Fruit fly (Drosophila melanogaster) whole organism: ENCODE data around the gene Trpgamma.

Experiments used
- CG8478 ChIP-seq: fragments of >200 bp; optimal IDR thresholded peaks from 2 replicates; lab custom pipeline; 2018; ENCODE audit warnings: inconsistent platforms
- Dll ChIP-seq: fragments of >200 bp; optimal IDR thresholded peaks from 2 replicates; lab custom pipeline; 2017
- EcR ChIP-seq, 2 experiments: fragments of >200 bp; optimal IDR thresholded peaks; 2 replicates each; lab custom pipeline; 2017; ENCODE audit warnings: missing biosample characterization in 2 of 2, missing genetic modification characterization in 2 of 2, missing genetic modification reagents in 2 of 2
- pan ChIP-seq: fragments of >200 bp; optimal IDR thresholded peaks from 2 replicates; lab custom pipeline; 2017
- psq ChIP-seq: fragments of >200 bp; optimal IDR thresholded peaks from 2 replicates; lab custom pipeline; 2017
- usp ChIP-seq: fragments of >200 bp; optimal IDR thresholded peaks from 2 replicates; lab custom pipeline; 2017; ENCODE audit warnings: missing biosample characterization, missing genetic modification characterization, mixed read lengths

The Trpgamma gene

DNA sequence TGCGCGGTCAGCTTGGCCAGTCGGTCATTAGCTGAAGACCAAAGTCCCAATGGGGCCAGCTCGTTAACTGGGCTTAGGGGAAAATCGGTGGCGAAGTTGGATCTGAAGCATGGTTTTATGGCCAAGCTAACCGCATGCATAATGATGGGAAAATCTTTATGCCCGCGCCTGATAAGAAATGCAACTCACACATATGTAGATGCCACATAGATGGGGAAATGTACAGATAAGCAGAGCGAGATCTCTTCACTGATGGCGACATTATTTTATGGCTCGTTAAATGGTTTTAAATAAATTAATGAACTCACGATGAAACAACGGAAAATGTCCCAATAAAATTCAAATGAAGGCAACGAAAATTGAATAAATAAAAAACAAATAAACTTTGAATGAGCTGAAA is 35.4 kb upstream of the Trpgamma start:
- no peak for TF ChIP-seq Dll
- TF ChIP-seq usp (GFP tag; lab: Kevin White, UChicago): no peak
- TF ChIP-seq psq (lab: Kevin White, UChicago): no peak

DNA sequence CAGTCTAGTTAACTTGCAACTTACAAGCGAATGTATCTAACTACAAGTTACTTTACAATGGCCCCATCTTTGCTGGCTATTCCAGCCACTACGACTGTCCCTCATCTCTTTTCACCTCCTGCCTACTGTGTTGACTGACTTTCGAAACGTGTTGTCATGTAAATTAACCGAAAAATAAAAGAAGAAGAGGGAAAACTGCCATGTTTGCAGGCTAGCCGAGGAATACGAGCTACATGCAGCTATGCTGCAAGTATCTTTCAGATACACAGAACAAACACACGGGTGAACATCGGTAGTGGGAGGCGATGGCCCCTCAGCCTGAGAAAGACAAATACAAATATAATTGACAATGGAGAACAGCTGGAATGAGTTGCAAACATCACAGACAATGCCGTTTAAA is 34.2 kb upstream of the Trpgamma start:
- TF ChIP-seq EcR (GFP tag; optimal IDR thresholded peaks at IDR 0.05; lab: Kevin White, UChicago) (no peak), usp (GFP tag; lab: Kevin White, UChicago) (no peak), psq (lab: Kevin White, UChicago) (no peak), pan (no peak), CG8478 (lab: Kevin White, UChicago) (no peak), Dll (no peak)

DNA sequence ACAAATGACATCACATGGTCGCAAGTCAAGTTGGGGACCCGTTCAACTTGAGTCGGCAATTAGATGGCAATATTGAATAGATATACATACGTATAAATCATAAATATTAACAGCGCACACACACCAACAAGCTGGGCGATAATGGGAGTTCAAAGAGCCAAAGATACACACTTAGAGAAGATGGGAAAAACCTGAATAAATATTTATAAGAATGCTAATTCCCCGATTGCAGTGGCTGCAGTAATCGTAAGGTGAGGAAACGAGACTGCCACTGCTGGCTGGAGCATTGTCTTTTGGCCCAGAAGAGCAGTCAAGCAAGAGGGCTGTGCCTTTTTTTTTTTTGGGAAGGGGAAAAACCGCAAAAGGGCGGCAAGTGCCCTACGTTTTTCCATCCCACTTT is 33.7 kb upstream of the Trpgamma start:
- TF ChIP-seq CG8478 (lab: Kevin White, UChicago) (no peak), Dll (no peak), usp (GFP tag; lab: Kevin White, UChicago) (no peak), EcR (GFP tag; optimal IDR thresholded peaks at IDR 0.05; lab: Kevin White, UChicago) (no peak), pan (no peak), psq (lab: Kevin White, UChicago) (no peak)

DNA sequence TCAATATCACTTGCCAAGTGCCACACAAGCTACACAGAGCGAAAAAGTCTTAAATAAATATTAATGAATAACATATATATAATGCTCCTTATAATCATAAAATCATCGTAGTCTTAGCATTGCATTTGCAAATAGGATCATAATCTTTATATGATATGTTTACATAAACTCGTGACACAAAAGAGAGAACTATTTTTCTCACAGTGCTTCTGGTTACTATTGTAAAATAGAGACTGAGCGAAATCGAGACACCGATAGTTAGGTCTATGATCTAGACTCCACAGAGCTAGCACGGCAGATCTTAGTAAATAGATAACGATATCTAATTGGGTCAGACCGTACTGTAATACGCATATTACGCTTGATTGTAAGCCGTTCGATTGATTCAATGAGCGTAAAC is 33.2 kb upstream of the Trpgamma start:
- TF ChIP-seq pan (no peak), usp (GFP tag; lab: Kevin White, UChicago) (no peak), CG8478 (lab: Kevin White, UChicago) (no peak), EcR (GFP tag; optimal IDR thresholded peaks at IDR 0.05; lab: Kevin White, UChicago) (no peak), Dll (no peak), psq (lab: Kevin White, UChicago) (no peak)

DNA sequence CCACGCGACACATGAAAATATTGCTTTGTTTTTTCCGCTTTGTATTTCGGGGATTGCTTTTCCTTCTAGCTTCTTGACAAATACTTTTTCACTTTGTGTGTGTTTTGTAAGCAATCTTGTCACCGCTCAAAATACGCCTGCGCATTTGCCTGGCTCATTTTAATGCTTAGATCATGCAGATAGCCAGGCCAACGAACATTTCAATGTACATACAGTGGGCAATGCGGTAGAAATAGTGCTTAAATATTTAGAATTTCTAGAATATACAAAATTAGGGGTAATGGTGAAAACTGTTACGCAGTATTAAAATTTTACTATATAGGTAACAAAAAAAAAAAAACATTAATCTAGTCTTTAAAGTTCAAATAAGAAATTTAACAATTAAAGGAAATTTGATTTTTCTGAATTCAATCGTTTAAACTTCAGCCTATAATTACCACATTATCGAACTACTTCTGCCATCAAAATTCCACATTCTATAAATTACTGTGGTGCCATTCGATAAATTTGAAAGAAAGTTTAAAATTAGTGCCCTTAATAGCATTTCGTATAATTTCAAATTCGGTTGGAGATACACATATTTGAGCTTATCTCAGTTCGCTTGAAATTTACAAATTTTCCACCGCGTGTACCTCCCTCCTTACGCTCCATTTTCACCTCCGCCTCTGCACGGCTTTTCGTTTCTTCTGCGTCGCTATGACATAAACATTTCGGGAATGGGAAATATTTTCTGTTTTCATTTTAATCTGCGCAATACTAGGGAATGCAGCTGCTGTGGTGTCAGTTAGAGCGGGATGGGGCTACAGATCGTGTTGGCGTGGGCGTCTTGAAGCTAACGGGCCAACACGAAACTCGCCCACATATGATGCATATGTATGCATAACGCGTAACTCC is 30.6 kb upstream of the Trpgamma start:
- no peak for TF ChIP-seq EcR (GFP tag; optimal IDR thresholded peaks at IDR 0.05; lab: Kevin White, UChicago)
- no peak for TF ChIP-seq psq (lab: Kevin White, UChicago)
- TF ChIP-seq CG8478 (lab: Kevin White, UChicago): no peak
- no peak for TF ChIP-seq usp (GFP tag; lab: Kevin White, UChicago)
- TF ChIP-seq Dll: no peak
- TF ChIP-seq pan: no peak

DNA sequence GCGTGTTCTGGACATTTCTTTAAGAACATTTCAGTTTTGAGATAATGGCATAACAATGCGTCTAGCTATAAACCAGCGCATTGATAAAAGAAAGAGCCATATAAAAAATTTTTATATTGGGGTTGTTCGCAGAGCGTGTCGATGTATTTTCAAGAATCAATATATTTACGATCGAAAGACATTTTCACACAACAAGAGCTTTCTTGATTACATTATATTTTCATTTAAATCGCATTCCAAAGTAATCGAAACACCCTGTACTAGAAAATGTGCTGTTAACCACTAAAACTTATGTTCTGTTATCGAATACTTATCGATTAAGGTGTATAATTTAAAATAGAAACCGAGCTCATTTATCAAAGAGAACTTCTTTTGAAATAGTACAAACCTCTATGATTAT is 27.3 kb upstream of the Trpgamma start:
- no peak for TF ChIP-seq pan
- no peak for TF ChIP-seq EcR (GFP tag; optimal IDR thresholded peaks at IDR 0.05; lab: Kevin White, UChicago)
- TF ChIP-seq psq (lab: Kevin White, UChicago): no peak
- no peak for TF ChIP-seq Dll
- TF ChIP-seq CG8478 (lab: Kevin White, UChicago): no peak
- no peak for TF ChIP-seq usp (GFP tag; lab: Kevin White, UChicago)

DNA sequence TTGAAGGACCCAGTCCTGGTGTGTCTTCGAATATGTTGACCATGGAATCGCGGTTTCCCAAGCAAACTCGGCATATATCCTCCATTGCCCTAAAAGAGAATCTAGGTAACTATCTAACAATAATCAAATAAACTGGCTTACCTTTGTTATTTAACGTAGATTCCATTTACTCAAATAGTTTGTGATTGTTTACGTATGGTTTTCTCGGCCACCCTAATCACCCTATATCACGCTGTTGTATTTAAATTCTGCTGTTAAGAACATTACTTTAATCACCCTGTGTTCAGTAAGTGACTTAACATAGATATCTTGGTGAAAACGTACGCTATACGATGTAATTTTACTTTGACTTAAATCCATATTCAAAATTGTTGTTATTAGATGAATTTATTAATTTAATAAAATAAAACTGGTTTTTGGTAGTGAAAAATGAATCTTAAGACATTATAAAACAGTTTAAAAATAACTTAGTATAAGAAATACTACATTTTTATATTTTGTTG is 26.6 kb upstream of the Trpgamma start:
- TF ChIP-seq pan (no peak), usp (GFP tag; lab: Kevin White, UChicago) (no peak), EcR (GFP tag; optimal IDR thresholded peaks at IDR 0.05; lab: Kevin White, UChicago) (no peak), psq (lab: Kevin White, UChicago) (no peak), Dll (no peak), CG8478 (lab: Kevin White, UChicago) (no peak)

DNA sequence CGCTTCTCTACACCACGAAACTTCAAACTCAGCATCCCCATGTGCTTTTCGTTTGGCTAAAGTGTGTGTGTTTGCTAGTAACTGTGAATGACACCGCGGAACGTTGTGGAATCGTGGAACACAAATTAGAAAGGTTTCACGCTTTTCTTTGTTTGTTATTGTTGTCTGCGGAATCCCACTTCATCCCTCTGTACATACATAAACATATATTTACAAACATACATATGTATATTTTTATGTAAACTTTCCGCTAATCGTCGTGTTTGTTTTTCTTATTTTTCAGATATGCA is 14.1 kb upstream of the Trpgamma start:
- TF ChIP-seq Dll: no peak
- TF ChIP-seq usp (GFP tag; lab: Kevin White, UChicago): no peak
- TF ChIP-seq CG8478 (lab: Kevin White, UChicago): no peak
- TF ChIP-seq EcR (GFP tag; optimal IDR thresholded peaks at IDR 0.05; lab: Kevin White, UChicago): no peak
- TF ChIP-seq psq (lab: Kevin White, UChicago): no peak

DNA sequence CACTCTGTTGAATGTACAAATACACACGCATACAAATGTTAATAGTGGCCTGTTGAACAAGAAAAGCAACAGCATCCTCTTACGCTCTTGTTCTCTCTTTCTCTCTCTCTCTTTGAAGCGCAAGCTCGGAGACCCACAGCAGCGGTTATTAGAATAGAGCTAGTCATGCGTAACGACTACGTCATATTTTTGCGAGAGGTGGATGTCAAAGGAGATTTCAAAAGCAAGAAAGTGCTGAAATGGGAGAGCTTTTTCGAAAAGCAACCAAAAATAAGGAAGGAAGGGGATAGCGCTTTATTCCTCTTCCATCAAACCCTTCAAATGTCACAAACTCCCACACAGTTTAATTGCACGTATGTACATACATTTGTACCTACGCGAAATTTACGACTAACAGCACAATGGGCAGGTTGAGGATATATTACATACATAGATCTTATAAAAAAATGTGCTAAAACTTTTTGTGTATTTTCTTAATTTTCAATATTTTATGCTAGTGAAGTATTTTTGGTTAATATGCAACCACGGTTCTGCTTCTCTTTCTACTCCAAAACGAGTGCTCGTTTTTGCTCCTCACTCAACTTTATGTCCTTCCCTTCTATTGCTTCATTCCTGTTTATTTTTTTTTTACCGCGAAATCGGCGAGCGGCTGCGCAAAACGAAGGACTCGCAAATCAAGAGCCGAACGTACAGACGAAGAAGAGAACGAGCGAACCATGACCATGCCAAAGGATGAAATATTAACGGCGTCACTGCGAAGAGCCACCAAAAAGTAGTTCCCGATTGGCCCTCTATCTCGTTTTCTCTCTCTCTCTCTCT is 13.5 kb upstream of the Trpgamma start:
- TF ChIP-seq usp (GFP tag; lab: Kevin White, UChicago) (no peak), pan (no peak), Dll (no peak), CG8478 (lab: Kevin White, UChicago) (no peak), EcR (GFP tag; optimal IDR thresholded peaks at IDR 0.05; lab: Kevin White, UChicago) (no peak), psq (lab: Kevin White, UChicago) (no peak)

DNA sequence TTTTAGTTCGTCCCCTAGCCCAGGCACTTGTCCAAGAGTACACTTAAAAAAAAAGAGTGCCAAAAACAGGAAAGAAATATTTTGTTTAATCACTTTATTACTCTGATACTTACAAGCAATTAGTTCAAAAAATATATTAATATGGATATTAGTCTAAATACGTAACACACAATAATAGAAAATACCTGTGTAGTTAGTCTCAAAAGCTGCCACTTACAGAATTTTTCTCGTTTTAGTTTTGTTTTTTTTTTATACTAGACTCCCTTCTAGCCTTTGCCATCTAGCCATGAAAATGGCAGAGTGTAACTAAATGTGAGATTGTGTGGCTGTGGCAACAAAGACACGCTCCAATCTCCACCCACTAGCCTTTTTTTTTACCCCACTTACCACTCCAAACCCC is 11.4 kb upstream of the Trpgamma start:
- TF ChIP-seq psq (lab: Kevin White, UChicago): no peak
- no peak for TF ChIP-seq Dll
- no peak for TF ChIP-seq CG8478 (lab: Kevin White, UChicago)
- no peak for TF ChIP-seq pan
- no peak for TF ChIP-seq usp (GFP tag; lab: Kevin White, UChicago)
- TF ChIP-seq EcR (GFP tag; optimal IDR thresholded peaks at IDR 0.05; lab: Kevin White, UChicago): no peak

DNA sequence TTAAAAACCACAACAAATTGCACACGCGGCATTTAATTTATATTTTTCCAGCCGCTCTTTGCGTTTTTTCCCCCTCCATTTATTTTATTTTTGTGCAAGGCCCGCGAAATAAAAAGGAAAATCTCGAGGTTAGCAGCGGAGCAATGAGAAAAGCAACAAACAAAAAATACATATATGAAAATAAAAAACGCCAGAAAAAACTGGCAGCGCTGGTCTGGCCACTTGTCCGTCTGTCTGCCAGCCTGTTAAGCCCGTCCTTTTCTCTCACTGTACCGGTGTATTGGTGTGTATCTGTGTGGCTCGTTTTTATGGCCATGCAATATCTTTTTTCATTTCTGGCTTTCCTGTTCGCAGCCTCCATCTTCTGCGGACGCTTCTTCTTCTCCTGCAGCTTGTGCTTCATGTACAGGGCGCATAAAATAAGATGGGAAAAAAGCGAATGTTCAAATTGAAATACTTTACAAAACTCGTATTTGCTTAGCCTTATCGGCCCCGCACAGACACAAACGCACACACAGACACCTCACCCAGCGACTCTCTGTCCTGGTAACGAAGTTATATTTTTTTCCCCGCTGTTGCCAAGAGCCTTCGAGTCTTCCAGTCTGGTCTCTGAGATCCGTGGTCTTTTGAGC is 10.0 kb upstream of the Trpgamma start:
- TF ChIP-seq Dll (no peak), usp (GFP tag; lab: Kevin White, UChicago) (no peak), pan (no peak), psq (lab: Kevin White, UChicago) (no peak), EcR (GFP tag; optimal IDR thresholded peaks at IDR 0.05; lab: Kevin White, UChicago) (no peak), CG8478 (lab: Kevin White, UChicago) (no peak)
